Fruit fly (Drosophila melanogaster) whole organism, embryonic: ENCODE measurements around the gene CG10232.

Experiments used
- Adf1 ChIP-seq: fragments of 200-800 bp; sonication (Bioruptor generic); IDR thresholded peaks from 2 replicates; pipeline ENCODE4 v1.3.6; 2022; ENCODE audit warnings: missing biosample characterization, missing genetic modification characterization
- Bdp1 ChIP-seq: fragments of 200-800 bp; sonication (Bioruptor generic); optimal IDR thresholded peaks from 3 replicates; lab custom pipeline; 2016; ENCODE audit warnings: missing biosample characterization, missing genetic modification characterization
- CG10543 ChIP-seq: fragments of 200-800 bp; sonication (Bioruptor generic); optimal IDR thresholded peaks from 3 replicates; lab custom pipeline; 2017; ENCODE audit warnings: missing biosample characterization, mild to moderate bottlenecking, missing genetic modification characterization, moderate library complexity
- CG13296 ChIP-seq: fragments of 200-800 bp; sonication (Bioruptor generic); optimal IDR thresholded peaks from 3 replicates; lab custom pipeline; 2018; ENCODE audit warnings: missing biosample characterization, mild to moderate bottlenecking, missing genetic modification characterization
- CG14860 ChIP-seq: fragments of 200-800 bp; sonication (Bioruptor generic); IDR thresholded peaks from 3 replicates; pipeline ENCODE4 v1.3.6; 2022; ENCODE audit warnings: missing biosample characterization, missing genetic modification characterization; ENCODE audit not compliant: partially characterized antibody
- CG14965 ChIP-seq: fragments of 200-800 bp; sonication (Bioruptor generic); optimal IDR thresholded peaks from 2 replicates; lab custom pipeline; 2016; ENCODE audit warnings: missing biosample characterization, missing genetic modification characterization, borderline replicate concordance
- CG1602 ChIP-seq: fragments of 200-800 bp; sonication (Bioruptor generic); optimal IDR thresholded peaks from 3 replicates; lab custom pipeline; 2016; ENCODE audit warnings: missing biosample characterization, missing genetic modification characterization
- CG17186 ChIP-seq: fragments of 200-800 bp; sonication (Bioruptor generic); optimal IDR thresholded peaks from 3 replicates; lab custom pipeline; 2017; ENCODE audit warnings: missing biosample characterization, missing genetic modification reagents, missing genetic modification characterization
- CG17359 ChIP-seq: fragments of 200-800 bp; sonication (Bioruptor generic); optimal IDR thresholded peaks from 3 replicates; lab custom pipeline; 2018; ENCODE audit warnings: missing biosample characterization, mild to moderate bottlenecking, missing genetic modification characterization, moderate library complexity
- CG31388 ChIP-seq: fragments of 200-800 bp; sonication (Bioruptor generic); optimal IDR thresholded peaks from 2 replicates; lab custom pipeline; 2016; ENCODE audit warnings: missing biosample characterization, missing genetic modification characterization
- CG31441 ChIP-seq: fragments of 200-800 bp; sonication (Bioruptor generic); IDR thresholded peaks from 2 replicates; pipeline ENCODE4 v1.3.6; 2022; ENCODE audit warnings: missing biosample characterization, missing genetic modification characterization
- CG43689 ChIP-seq: fragments of 200-800 bp; sonication (Bioruptor generic); IDR thresholded peaks from 2 replicates; pipeline ENCODE4 v1.3.6; 2022; ENCODE audit warnings: missing biosample characterization, missing genetic modification characterization
- CG4730 ChIP-seq: fragments of 200-800 bp; sonication (Bioruptor generic); IDR thresholded peaks from 2 replicates; pipeline ENCODE4 v1.3.6; 2022; ENCODE audit warnings: missing biosample characterization, missing genetic modification characterization
- CG6254 ChIP-seq: fragments of 200-800 bp; sonication (Bioruptor generic); optimal IDR thresholded peaks from 3 replicates; lab custom pipeline; 2017; ENCODE audit warnings: mild to moderate bottlenecking, missing biosample characterization, missing genetic modification reagents, missing genetic modification characterization
- CG7357 ChIP-seq: fragments of 200-800 bp; sonication (Bioruptor generic); IDR thresholded peaks from 3 replicates; pipeline ENCODE4 v1.3.6; 2022; ENCODE audit warnings: missing biosample characterization, missing genetic modification characterization
- CG9876 ChIP-seq: fragments of 200-800 bp; sonication (Bioruptor generic); optimal IDR thresholded peaks from 2 replicates; lab custom pipeline; 2016; ENCODE audit warnings: missing biosample characterization, missing genetic modification characterization
- CTCF ChIP-seq: fragments of 200-800 bp; sonication (Bioruptor generic); optimal IDR thresholded peaks from 2 replicates; lab custom pipeline; 2017; ENCODE audit warnings: missing biosample characterization, mild to moderate bottlenecking, missing genetic modification characterization, moderate library complexity
- Camta ChIP-seq: fragments of 200-800 bp; sonication (Bioruptor generic); optimal IDR thresholded peaks from 2 replicates; lab custom pipeline; 2016; ENCODE audit warnings: missing biosample characterization, missing genetic modification characterization
- CkIIα-i1 ChIP-seq: fragments of 200-800 bp; sonication (Bioruptor generic); IDR thresholded peaks from 2 replicates; pipeline ENCODE4 v1.3.6; 2022; ENCODE audit warnings: missing biosample characterization, missing genetic modification characterization
- Dfd ChIP-seq, 2 experiments: fragments of >200 bp; optimal IDR thresholded peaks; 2 replicates each; lab custom pipeline; 2017; ENCODE audit warnings: missing biosample characterization in 2 of 2, missing genetic modification characterization in 2 of 2
- Doc3 ChIP-seq: fragments of 200-800 bp; sonication (Bioruptor generic); IDR thresholded peaks from 3 replicates; pipeline ENCODE4 v1.3.6; 2022; ENCODE audit warnings: missing biosample characterization, missing genetic modification characterization; ENCODE audit not compliant: partially characterized antibody
- E2f2 ChIP-seq: fragments of 200-800 bp; sonication (Bioruptor generic); IDR thresholded peaks from 2 replicates; pipeline ENCODE4 v1.3.6; 2022; ENCODE audit warnings: missing biosample characterization, missing genetic modification characterization
- Fer3 ChIP-seq: fragments of 200-800 bp; sonication (Bioruptor generic); optimal IDR thresholded peaks from 2 replicates; lab custom pipeline; 2018; ENCODE audit warnings: missing biosample characterization, mild to moderate bottlenecking, missing genetic modification characterization, moderate library complexity
- H2.0 ChIP-seq: fragments of 200-800 bp; sonication (Bioruptor generic); IDR thresholded peaks from 2 replicates; pipeline ENCODE4 v1.3.6; 2022; ENCODE audit warnings: missing biosample characterization, missing genetic modification characterization
- HHEX ChIP-seq: fragments of 200-800 bp; sonication (Bioruptor generic); optimal IDR thresholded peaks from 3 replicates; lab custom pipeline; 2017; ENCODE audit warnings: missing biosample characterization, mild to moderate bottlenecking, missing genetic modification characterization, missing genetic modification reagents
- HmgZ ChIP-seq: fragments of 200-800 bp; sonication (Bioruptor generic); optimal IDR thresholded peaks from 2 replicates; lab custom pipeline; 2018; ENCODE audit warnings: missing biosample characterization, mild to moderate bottlenecking, missing genetic modification characterization
- Hr78 ChIP-seq, 2 experiments: fragments of 200-800 bp in 1 of 2; fragments of >200 bp in 1 of 2; sonication (Bioruptor generic) in 1 of 2; optimal IDR thresholded peaks; 2 replicates each; lab custom pipeline; 2017 to 2019; ENCODE audit warnings: missing biosample characterization in 2 of 2, missing genetic modification characterization in 2 of 2, mild to moderate bottlenecking in 1 of 2, moderate library complexity in 1 of 2
- Mes4 ChIP-seq: fragments of 200-800 bp; sonication (Bioruptor generic); optimal IDR thresholded peaks from 2 replicates; lab custom pipeline; 2016; ENCODE audit warnings: missing biosample characterization, missing genetic modification characterization
- Neu2 ChIP-seq: fragments of 200-800 bp; sonication (Bioruptor generic); optimal IDR thresholded peaks from 3 replicates; lab custom pipeline; 2016; ENCODE audit warnings: missing biosample characterization, missing genetic modification characterization, borderline replicate concordance
- Nf-YA ChIP-seq: fragments of 200-800 bp; sonication (Bioruptor generic); IDR thresholded peaks from 2 replicates; pipeline ENCODE4 v1.3.6; 2022; ENCODE audit warnings: missing biosample characterization, missing genetic modification characterization
- Ssrp ChIP-seq: fragments of 200-800 bp; sonication (Bioruptor generic); optimal IDR thresholded peaks from 2 replicates; lab custom pipeline; 2018; ENCODE audit warnings: missing biosample characterization, mild to moderate bottlenecking, missing genetic modification characterization, moderate library complexity
- bab2 ChIP-seq: fragments of 200-800 bp; sonication (Bioruptor generic); optimal IDR thresholded peaks from 2 replicates; lab custom pipeline; 2016; ENCODE audit warnings: missing biosample characterization, missing genetic modification characterization
- chif ChIP-seq, 2 experiments: fragments of 200-800 bp; sonication (Bioruptor generic); optimal IDR thresholded peaks; 3 replicates each; lab custom pipeline; 2016; ENCODE audit warnings: missing biosample characterization in 2 of 2, missing genetic modification characterization in 2 of 2
- maf-S ChIP-seq: fragments of 200-800 bp; sonication (Bioruptor generic); optimal IDR thresholded peaks from 2 replicates; lab custom pipeline; 2016; ENCODE audit warnings: missing biosample characterization, missing genetic modification characterization
- mld ChIP-seq: fragments of 200-800 bp; sonication (Bioruptor generic); IDR thresholded peaks from 3 replicates; pipeline ENCODE4 v1.3.6; 2022; ENCODE audit warnings: missing biosample characterization, missing genetic modification characterization; ENCODE audit not compliant: partially characterized antibody
- nerfin-2 ChIP-seq: fragments of 200-800 bp; sonication (Bioruptor generic); IDR thresholded peaks from 2 replicates; pipeline ENCODE4 v1.3.6; 2022; ENCODE audit warnings: missing biosample characterization, missing genetic modification characterization; ENCODE audit not compliant: partially characterized antibody
- org-1 ChIP-seq: fragments of 200-800 bp; sonication (Bioruptor generic); optimal IDR thresholded peaks from 2 replicates; lab custom pipeline; 2017; ENCODE audit warnings: missing biosample characterization, missing genetic modification characterization
- pnt ChIP-seq: fragments of 200-800 bp; sonication (Bioruptor generic); optimal IDR thresholded peaks from 3 replicates; lab custom pipeline; 2016; ENCODE audit warnings: missing biosample characterization, missing genetic modification characterization
- run ChIP-seq: fragments of 200-800 bp; sonication (Bioruptor generic); optimal IDR thresholded peaks from 3 replicates; lab custom pipeline; 2018; ENCODE audit warnings: missing biosample characterization, mild to moderate bottlenecking, missing genetic modification characterization
- sc ChIP-seq, 3 experiments: fragments of >200 bp in 2 of 3; fragments of 200-800 bp in 1 of 3; sonication (Bioruptor generic) in 1 of 3; optimal IDR thresholded peaks; 2 replicates in 2 of 3; 3 replicates in 1 of 3; lab custom pipeline; 2017; ENCODE audit warnings: mild to moderate bottlenecking in 1 of 3, missing biosample characterization in 1 of 3, missing genetic modification characterization in 1 of 3, missing genetic modification reagents in 1 of 3
- shn ChIP-seq: fragments of 200-800 bp; sonication (Bioruptor generic); optimal IDR thresholded peaks from 3 replicates; lab custom pipeline; 2016; ENCODE audit warnings: missing biosample characterization, missing genetic modification characterization
- sisA ChIP-seq: fragments of 200-800 bp; sonication (Bioruptor generic); IDR thresholded peaks from 2 replicates; pipeline ENCODE4 v1.3.6; 2022; ENCODE audit warnings: missing biosample characterization, missing genetic modification characterization
- stwl ChIP-seq: fragments of 200-800 bp; sonication (Bioruptor generic); optimal IDR thresholded peaks from 3 replicates; lab custom pipeline; 2018; ENCODE audit warnings: missing biosample characterization, mild to moderate bottlenecking, missing genetic modification characterization, moderate library complexity
- sug ChIP-seq: fragments of 200-800 bp; optimal IDR thresholded peaks from 2 replicates; lab custom pipeline; 2019; ENCODE audit warnings: missing biosample characterization, mild to moderate bottlenecking, missing genetic modification characterization, moderate library complexity
- ttk ChIP-seq: fragments of 200-800 bp; sonication (Bioruptor generic); IDR thresholded peaks from 2 replicates; pipeline ENCODE4 v2.1.2; 2022; ENCODE audit warnings: missing biosample characterization, missing genetic modification characterization
- tup ChIP-seq: fragments of 200-800 bp; sonication (Bioruptor generic); optimal IDR thresholded peaks from 2 replicates; lab custom pipeline; 2016; ENCODE audit warnings: missing biosample characterization, mild to moderate bottlenecking, missing genetic modification characterization, moderate library complexity
- usp ChIP-seq: fragments of >200 bp; optimal IDR thresholded peaks from 2 replicates; lab custom pipeline; 2017; ENCODE audit warnings: missing biosample characterization, missing genetic modification characterization
- zf30C ChIP-seq: fragments of 200-800 bp; sonication (Bioruptor generic); optimal IDR thresholded peaks from 3 replicates; lab custom pipeline; 2018; ENCODE audit warnings: missing biosample characterization, mild to moderate bottlenecking, missing genetic modification characterization
- zfh1 ChIP-seq: fragments of 200-800 bp; sonication (Bioruptor generic); IDR thresholded peaks from 3 replicates; pipeline ENCODE4 v1.3.6; 2022; ENCODE audit warnings: missing biosample characterization, missing genetic modification characterization

CG10232 gene

DNA sequence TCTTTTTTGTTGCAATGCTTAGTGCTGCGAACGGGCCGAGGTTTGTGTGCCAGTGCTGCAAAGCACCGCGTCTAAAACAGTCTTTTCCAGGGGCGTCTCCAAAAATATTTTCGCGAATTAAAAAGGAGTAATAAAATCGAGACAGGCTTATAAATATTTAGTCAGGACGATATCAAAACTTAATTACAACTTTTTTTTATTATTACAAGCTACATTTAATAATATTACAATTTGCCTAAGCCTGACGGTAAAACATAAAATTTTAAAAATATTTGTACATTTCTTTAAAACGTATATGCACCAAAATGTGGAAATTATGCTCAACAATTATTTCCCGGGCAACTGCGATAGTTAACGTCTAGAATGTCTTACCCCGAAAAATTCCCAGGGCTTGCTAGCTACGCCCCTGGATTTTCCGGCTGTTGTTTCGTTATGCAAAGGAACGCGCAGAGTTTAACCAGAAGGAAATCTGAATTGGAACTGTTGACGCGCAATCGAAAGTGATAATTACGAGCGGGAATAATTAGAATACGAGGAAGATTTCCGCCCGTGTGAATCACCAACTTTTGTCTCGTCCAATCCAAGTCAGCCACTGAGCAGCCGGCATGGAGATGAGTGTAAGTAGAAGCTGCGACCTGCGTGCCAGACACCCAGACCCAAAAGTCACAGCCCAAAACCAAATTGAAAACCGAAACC lies 36.6 kb upstream of the CG10232 start, which contains the start of the genes PTPMT1 and Hrd3 (continued):
- TF ChIP-seq Mes4 (GFP tag; lab: Kevin White, UChicago): peak; percentile 96
- peak; percentile 99 for TF ChIP-seq CG31441 (GFP tag; lab: Robert Waterston, UW)
- TF ChIP-seq nerfin-2 (GFP tag; lab: Robert Waterston, UW): no peak
- peak; percentile 99 for TF ChIP-seq HHEX (GFP tag; lab: Kevin White, UChicago)
- TF ChIP-seq CG4730: peak; percentile 94
- peak; percentile 96 for TF ChIP-seq zfh1 (GFP tag; lab: Robert Waterston, UW)
- no peak for TF ChIP-seq sc (optimal IDR thresholded peaks at IDR 0.05; lab: Kevin White, UChicago)
- TF ChIP-seq sc (GFP tag; optimal IDR thresholded peaks at IDR 0.05; lab: Kevin White, UChicago): peak; percentile 99
- peak; percentile 96 for TF ChIP-seq CG31388 (GFP tag; lab: Kevin White, UChicago)
- peak; percentile 94 for TF ChIP-seq CG6254 (GFP tag; lab: Kevin White, UChicago)
- peak; percentile 93 for TF ChIP-seq CG17186
- peak; percentile 72 for TF ChIP-seq stwl (tag; lab: Kevin White, UChicago)
- peak; percentile 19 for TF ChIP-seq zf30C (GFP tag; lab: Kevin White, UChicago)
- peak; percentile 70 for TF ChIP-seq CG14965 (GFP tag; lab: Kevin White, UChicago)
- TF ChIP-seq mld (GFP tag; lab: Robert Waterston, UW): no peak
- TF ChIP-seq org-1 (GFP tag; lab: Kevin White, UChicago): peak; percentile 98
- peak; percentile 97 for TF ChIP-seq maf-S
- TF ChIP-seq CkIIα-i1: peak; percentile 61; the same call in 1 of the 2 replicates
- peak; percentile 95 for TF ChIP-seq tup (GFP tag; lab: Kevin White, UChicago)
- peak; percentile 97 to 98 for TF ChIP-seq chif (GFP tag; optimal IDR thresholded peaks at IDR 0.05; lab: Kevin White, UChicago)
- TF ChIP-seq CTCF (GFP tag; lab: Kevin White, UChicago): peak; percentile 76
- TF ChIP-seq Camta (GFP tag; lab: Kevin White, UChicago): peak; percentile 97
- peak; percentile 92 for TF ChIP-seq CG7357 (GFP tag; lab: Robert Waterston, UW)
- TF ChIP-seq bab2 (GFP tag; lab: Kevin White, UChicago): peak; percentile 98
- TF ChIP-seq Doc3: no peak
- TF ChIP-seq CG1602 (GFP tag; lab: Kevin White, UChicago): peak; percentile 99
- peak; percentile 94 for TF ChIP-seq ttk (GFP tag; lab: Robert Waterston, UW)
- TF ChIP-seq HmgZ (tag; lab: Kevin White, UChicago): peak; percentile 98
- peak; percentile 87 for TF ChIP-seq Neu2
- peak; percentile 98 for TF ChIP-seq CG17359 (tag; lab: Kevin White, UChicago)
- TF ChIP-seq usp: no peak
- TF ChIP-seq Ssrp (tag; lab: Kevin White, UChicago): peak; percentile 99
- TF ChIP-seq Bdp1 (GFP tag; lab: Kevin White, UChicago): peak; percentile 93
- TF ChIP-seq Nf-YA (GFP tag; lab: Robert Waterston, UW): peak; percentile 83
- TF ChIP-seq CG14860 (GFP tag; lab: Robert Waterston, UW): no peak
- peak; percentile 98 for TF ChIP-seq sug
- TF ChIP-seq pnt (GFP tag; lab: Kevin White, UChicago): peak; percentile 98
- peak; percentile 97 for TF ChIP-seq shn
- peak; percentile 97 for TF ChIP-seq sisA (GFP tag; lab: Robert Waterston, UW)
- TF ChIP-seq E2f2 (GFP tag; lab: Robert Waterston, UW): peak; percentile 79
- TF ChIP-seq CG13296 (GFP tag; lab: Kevin White, UChicago): peak; percentile 99
- TF ChIP-seq CG9876 (GFP tag; lab: Kevin White, UChicago): peak; percentile 94
- peak in 1 of 2 experiments; percentile 95 for TF ChIP-seq Hr78 (GFP tag; optimal IDR thresholded peaks at IDR 0.05; lab: Kevin White, UChicago)
- TF ChIP-seq Fer3: peak; percentile 97
- TF ChIP-seq CG43689 (GFP tag; lab: Robert Waterston, UW): peak; percentile 82
- TF ChIP-seq Adf1: peak; percentile 79
- TF ChIP-seq Dfd (GFP tag; optimal IDR thresholded peaks at IDR 0.05; lab: Kevin White, UChicago): peak in 1 of 2 experiments; percentile 95
- peak; percentile 89 for TF ChIP-seq H2.0 (GFP tag; lab: Robert Waterston, UW)
- peak; percentile 99 for TF ChIP-seq CG10543
- peak; percentile 95 for TF ChIP-seq run (tag; lab: Kevin White, UChicago)
